Worm (Caenorhabditis elegans) whole organism, L3 larva: ENCODE data around the gene Y58A7A.4.

Source experiments
- aly-2 ChIP-seq: fragments of 150-350 bp; optimal IDR thresholded peaks from 2 replicates; lab custom pipeline; 2014; ENCODE audit warnings: missing biosample characterization, missing genetic modification characterization
- ama-1 ChIP-seq: fragments of 150-350 bp; optimal IDR thresholded peaks from 2 replicates; lab custom pipeline; 2018
- ceh-28 ChIP-seq: fragments of 150-350 bp; optimal IDR thresholded peaks from 2 replicates; lab custom pipeline; 2014; ENCODE audit warnings: missing biosample characterization, missing genetic modification reagents, missing genetic modification characterization
- ceh-9 ChIP-seq: sonication (generic microtip); optimal IDR thresholded peaks from 2 replicates; lab custom pipeline; 2018; ENCODE audit warnings: missing biosample characterization, missing genetic modification characterization
- daf-12 ChIP-seq: fragments of 150-350 bp; optimal IDR thresholded peaks from 2 replicates; lab custom pipeline; 2014; ENCODE audit warnings: missing biosample characterization, missing genetic modification reagents, missing genetic modification characterization
- egl-27 ChIP-seq: sonication (generic microtip); optimal IDR thresholded peaks from 4 replicates; lab custom pipeline; 2017; ENCODE audit warnings: missing biosample characterization, missing genetic modification reagents, missing genetic modification characterization
- egl-5 ChIP-seq: fragments of 150-350 bp; optimal IDR thresholded peaks from 2 replicates; lab custom pipeline; 2017; ENCODE audit warnings: missing biosample characterization, missing genetic modification reagents, missing genetic modification characterization, inconsistent platforms
- elt-1 ChIP-seq: fragments of 150-350 bp; optimal IDR thresholded peaks from 2 replicates; lab custom pipeline; 2014; ENCODE audit warnings: missing biosample characterization, missing genetic modification characterization
- elt-2 ChIP-seq: sonication (generic microtip); optimal IDR thresholded peaks from 2 replicates; lab custom pipeline; 2016; ENCODE audit warnings: missing genetic modification reagents, mild to moderate bottlenecking, missing genetic modification characterization, missing compliant biosample characterization
- eor-1 ChIP-seq, 2 experiments: fragments of 150-350 bp; optimal IDR thresholded peaks; 2 replicates each; lab custom pipeline; 2014 to 2018; ENCODE audit warnings: missing biosample characterization in 2 of 2, missing genetic modification characterization in 2 of 2
- fkh-10 ChIP-seq: sonication (generic microtip); optimal IDR thresholded peaks from 2 replicates; lab custom pipeline; 2017; ENCODE audit warnings: missing biosample characterization, missing genetic modification reagents, missing genetic modification characterization
- hmg-11 ChIP-seq: sonication (generic microtip); optimal IDR thresholded peaks from 2 replicates; lab custom pipeline; 2016; ENCODE audit warnings: missing genetic modification characterization, missing compliant biosample characterization
- jun-1 ChIP-seq: fragments of 150-350 bp; optimal IDR thresholded peaks from 2 replicates; lab custom pipeline; 2014; ENCODE audit warnings: missing biosample characterization, missing genetic modification reagents, missing genetic modification characterization
- lsy-12 ChIP-seq: sonication (generic microtip); optimal IDR thresholded peaks from 2 replicates; lab custom pipeline; 2016; ENCODE audit warnings: mild to moderate bottlenecking, missing genetic modification characterization, missing compliant biosample characterization
- mdl-1 ChIP-seq: fragments of 150-350 bp; optimal IDR thresholded peaks from 2 replicates; lab custom pipeline; 2014; ENCODE audit warnings: missing biosample characterization, missing genetic modification characterization
- nfya-1 ChIP-seq: sonication (generic microtip); optimal IDR thresholded peaks from 2 replicates; lab custom pipeline; 2017; ENCODE audit warnings: missing genetic modification characterization, mild to moderate bottlenecking, missing compliant biosample characterization, antibody characterized with exemption, moderate library complexity; ENCODE audit not compliant: insufficient read depth
- nhr-12 ChIP-seq: fragments of 150-350 bp; optimal IDR thresholded peaks from 2 replicates; lab custom pipeline; 2014; ENCODE audit warnings: missing biosample characterization, missing genetic modification characterization
- nhr-23 ChIP-seq: fragments of 150-350 bp; optimal IDR thresholded peaks from 2 replicates; lab custom pipeline; 2014; ENCODE audit warnings: missing biosample characterization, missing genetic modification reagents, missing genetic modification characterization
- nhr-237 ChIP-seq: fragments of 150-350 bp; optimal IDR thresholded peaks from 2 replicates; lab custom pipeline; 2014; ENCODE audit warnings: missing biosample characterization, missing genetic modification characterization
- nhr-25 ChIP-seq: sonication (generic microtip); optimal IDR thresholded peaks from 2 replicates; lab custom pipeline; 2017; ENCODE audit warnings: missing biosample characterization, missing genetic modification characterization
- nhr-28 ChIP-seq: fragments of 150-350 bp; optimal IDR thresholded peaks from 2 replicates; lab custom pipeline; 2014; ENCODE audit warnings: missing biosample characterization, missing genetic modification characterization
- nhr-43 ChIP-seq: sonication (generic microtip); optimal IDR thresholded peaks from 2 replicates; lab custom pipeline; 2016; ENCODE audit warnings: mild to moderate bottlenecking, missing genetic modification characterization, missing compliant biosample characterization; ENCODE audit not compliant: poor library complexity, severe bottlenecking
- nhr-67 ChIP-seq: fragments of 150-350 bp; optimal IDR thresholded peaks from 2 replicates; lab custom pipeline; 2014; ENCODE audit warnings: missing biosample characterization, missing genetic modification characterization
- nhr-77 ChIP-seq: fragments of 150-350 bp; optimal IDR thresholded peaks from 2 replicates; lab custom pipeline; 2014; ENCODE audit warnings: missing biosample characterization, missing genetic modification characterization
- pha-4 ChIP-seq: fragments of 150-350 bp; optimal IDR thresholded peaks from 2 replicates; lab custom pipeline; 2014; ENCODE audit warnings: missing biosample characterization, missing genetic modification reagents, missing genetic modification characterization
- pqm-1 ChIP-seq: fragments of 150-350 bp; optimal IDR thresholded peaks from 2 replicates; lab custom pipeline; 2017; ENCODE audit warnings: missing biosample characterization, missing genetic modification characterization, inconsistent platforms
- tbx-2 ChIP-seq: sonication (generic microtip); optimal IDR thresholded peaks from 2 replicates; lab custom pipeline; 2016; ENCODE audit warnings: mild to moderate bottlenecking, missing genetic modification characterization, missing compliant biosample characterization
- unc-62 ChIP-seq: fragments of 150-350 bp; sonication (generic microtip); optimal IDR thresholded peaks from 4 replicates; lab custom pipeline; 2014; ENCODE audit warnings: missing biosample characterization, missing genetic modification reagents, missing genetic modification characterization
- ztf-4 ChIP-seq: fragments of 150-350 bp; optimal IDR thresholded peaks from 2 replicates; lab custom pipeline; 2014; ENCODE audit warnings: missing biosample characterization, missing genetic modification characterization

Gene Y58A7A.4

ce11 chrV:5126793-5127192 lies 42.0 kb upstream of the Y58A7A.4 start, which contains the start of gene F14F9.5:
F14F9.5 (plus strand) TSS chrV:5127093.
- TF ChIP-seq daf-12 (tag; lab: Kevin White, UChicago) (no peak), aly-2 (tag; lab: Kevin White, UChicago) (no peak), mdl-1 (tag; lab: Kevin White, UChicago) (no peak)

ce11 chrV:5119679-5120078 lies 34.9 kb upstream of the Y58A7A.4 start, which contains the start of gene sid-1:
sid-1 (plus strand) TSS chrV:5119970.
- no peak for TF ChIP-seq egl-27 (tag; lab: Kevin White, UChicago)
- no peak for TF ChIP-seq nhr-23 (tag; lab: Kevin White, UChicago)
- no peak for TF ChIP-seq nfya-1 (tag; lab: Kevin White, UChicago)
- TF ChIP-seq nhr-25 (tag; lab: Kevin White, UChicago): no peak
- peak; percentile 23 for TF ChIP-seq pqm-1
- no peak for TF ChIP-seq fkh-10 (GFP tag; lab: Kevin White, UChicago)
- TF ChIP-seq nhr-77 (tag; lab: Kevin White, UChicago): no peak
- peak; percentile 76 for TF ChIP-seq elt-2 (tag; lab: Kevin White, UChicago)
- TF ChIP-seq pha-4 (tag; lab: Kevin White, UChicago): peak; percentile 27
- no peak for TF ChIP-seq lsy-12 (tag; lab: Kevin White, UChicago)
- TF ChIP-seq eor-1 (tag; optimal IDR thresholded peaks at IDR 0.05; lab: Kevin White, UChicago): no peak
- TF ChIP-seq ceh-9 (tag; lab: Kevin White, UChicago): no peak
- TF ChIP-seq nhr-12 (tag; lab: Kevin White, UChicago): no peak
- no peak for TF ChIP-seq nhr-28 (tag; lab: Kevin White, UChicago)
- TF ChIP-seq ceh-28 (tag; lab: Kevin White, UChicago): no peak

- no peak for TF ChIP-seq jun-1 (tag; lab: Kevin White, UChicago)
- TF ChIP-seq nhr-12 (tag; lab: Kevin White, UChicago): no peak
- no peak for TF ChIP-seq nhr-23 (tag; lab: Kevin White, UChicago)
- TF ChIP-seq, all 47 proteins: peak for 0
Observed at ce11 chrV:5119109-5119508, 34.3 kb upstream of the Y58A7A.4 start, which contains the start of gene C04F5.9. C04F5.9 (minus strand) TSS chrV:5119209.

- no peak for TF ChIP-seq nhr-28 (tag; lab: Kevin White, UChicago)
- TF ChIP-seq nhr-25 (tag; lab: Kevin White, UChicago): no peak
- no peak for TF ChIP-seq ama-1 (lab: Kevin White, UChicago)
- TF ChIP-seq elt-1 (tag; lab: Kevin White, UChicago): no peak
- TF ChIP-seq eor-1 (tag; optimal IDR thresholded peaks at IDR 0.05; lab: Kevin White, UChicago): no peak
- TF ChIP-seq, all 47 proteins: peak for 0
Observed at ce11 chrV:5113654-5114053, 28.8 kb upstream of the Y58A7A.4 start, which contains the start of gene C04F5.8. C04F5.8 (minus strand) TSS chrV:5113754.

ce11 chrV:5110684-5111083 lies 25.9 kb upstream of the Y58A7A.4 start, which contains the start of gene ugt-63:
ugt-63 (minus strand) TSS chrV:5110772.
- TF ChIP-seq nhr-43 (tag; lab: Kevin White, UChicago) (peak; percentile 63), eor-1 (tag; optimal IDR thresholded peaks at IDR 0.05; lab: Kevin White, UChicago) (no peak)

ce11 chrV:5107816-5108215 lies 23.0 kb upstream of the Y58A7A.4 start, which contains the start of gene srab-3:
srab-3 (minus strand) TSS chrV:5107916.
- TF ChIP-seq hmg-11 (no peak), ceh-9 (tag; lab: Kevin White, UChicago) (no peak), mdl-1 (tag; lab: Kevin White, UChicago) (no peak)
- TF ChIP-seq, all 47 proteins: peak for 0

ce11 chrV:5104934-5105333 lies 20.1 kb upstream of the Y58A7A.4 start, which contains the start of gene srab-2:
srab-2 (minus strand) TSS chrV:5105034.
- no peak for TF ChIP-seq unc-62
- TF ChIP-seq nhr-67 (tag; lab: Kevin White, UChicago): no peak
- TF ChIP-seq pha-4 (tag; lab: Kevin White, UChicago): no peak
- TF ChIP-seq ztf-4 (tag; lab: Kevin White, UChicago): no peak
- TF ChIP-seq egl-5 (tag; lab: Kevin White, UChicago): no peak
- TF ChIP-seq aly-2 (tag; lab: Kevin White, UChicago): no peak
- no peak for TF ChIP-seq nhr-43 (tag; lab: Kevin White, UChicago)
- no peak for TF ChIP-seq elt-2 (tag; lab: Kevin White, UChicago)
- no peak for TF ChIP-seq ceh-9 (tag; lab: Kevin White, UChicago)
- TF ChIP-seq pqm-1: no peak
- no peak for TF ChIP-seq nhr-237 (tag; lab: Kevin White, UChicago)
- TF ChIP-seq ceh-28 (tag; lab: Kevin White, UChicago): no peak
- no peak for TF ChIP-seq tbx-2 (tag; lab: Kevin White, UChicago)
- TF ChIP-seq nhr-12 (tag; lab: Kevin White, UChicago): no peak
- TF ChIP-seq hmg-11: no peak
